Worm (Caenorhabditis elegans) whole organism, L4 larva: ENCODE results near the gene F49C5.3.
A peak's percentile ranks its signal among the peaks of the same experiment; 100 is the strongest.

ENCODE experiments used
- F44E2.7 ChIP-seq: fragments of 200-800 bp; sonication (Bioruptor generic); IDR thresholded peaks from 2 replicates; pipeline ENCODE4 v2.1.2; 2022; ENCODE audit warnings: missing genetic modification characterization, missing compliant biosample characterization
- F49E8.2 ChIP-seq: sonication (generic microtip); optimal IDR thresholded peaks from 2 replicates; lab custom pipeline; 2016; ENCODE audit warnings: missing compliant biosample characterization, mild to moderate bottlenecking, missing genetic modification characterization, borderline replicate concordance
- T20F7.1 ChIP-seq: fragments of 200-800 bp; sonication (Bioruptor generic); optimal IDR thresholded peaks from 2 replicates; lab custom pipeline; 2018; ENCODE audit warnings: mild to moderate bottlenecking, missing genetic modification characterization, missing compliant biosample characterization
- T26A8.4 ChIP-seq: fragments of 200-800 bp; sonication (Bioruptor generic); IDR thresholded peaks from 2 replicates; pipeline ENCODE4 v1.3.6; 2022; ENCODE audit warnings: missing genetic modification characterization, missing compliant biosample characterization
- Y105C5A.15 ChIP-seq: fragments of 200-800 bp; sonication (Bioruptor generic); IDR thresholded peaks from 2 replicates; pipeline ENCODE4 v1.3.6; 2022; ENCODE audit warnings: missing genetic modification characterization, missing compliant biosample characterization
- Y5F2A.4 ChIP-seq: fragments of 200-800 bp; sonication (Bioruptor generic); optimal IDR thresholded peaks from 2 replicates; lab custom pipeline; 2018; ENCODE audit warnings: mild to moderate bottlenecking, missing genetic modification characterization, missing compliant biosample characterization
- Y75B8A.6 ChIP-seq: fragments of 200-800 bp; sonication (Bioruptor generic); IDR thresholded peaks from 2 replicates; pipeline ENCODE4 v1.3.6; 2022; ENCODE audit warnings: missing genetic modification reagents, missing genetic modification characterization, missing compliant biosample characterization
- ZK337.2 ChIP-seq: fragments of 200-800 bp; sonication (Bioruptor generic); IDR thresholded peaks from 2 replicates; pipeline ENCODE4 v1.3.6; 2022; ENCODE audit warnings: missing genetic modification reagents, missing genetic modification characterization, missing compliant biosample characterization
- arid-1 ChIP-seq: fragments of 200-800 bp; sonication (Bioruptor generic); conservative IDR thresholded peaks from 2 replicates; pipeline ENCODE4 v1.3.6; 2022; ENCODE audit warnings: missing genetic modification reagents, missing genetic modification characterization, missing compliant biosample characterization
- attf-4 ChIP-seq: sonication (generic microtip); optimal IDR thresholded peaks from 3 replicates; lab custom pipeline; 2017; ENCODE audit warnings: missing biosample characterization, missing genetic modification characterization
- ceh-44 ChIP-seq: fragments of 200-800 bp; sonication (Bioruptor generic); IDR thresholded peaks from 2 replicates; pipeline ENCODE4 v1.3.6; 2022; ENCODE audit warnings: missing genetic modification reagents, missing genetic modification characterization, missing compliant biosample characterization
- ces-1 ChIP-seq: fragments of 150-350 bp; sonication (generic microtip); optimal IDR thresholded peaks from 4 replicates; lab custom pipeline; 2014; ENCODE audit warnings: missing biosample characterization, missing genetic modification reagents, missing genetic modification characterization
- ctbp-1 ChIP-seq: fragments of 200-800 bp; sonication (Bioruptor generic); IDR thresholded peaks from 2 replicates; pipeline ENCODE4 v1.3.6; 2022; ENCODE audit warnings: missing genetic modification reagents, missing genetic modification characterization, missing compliant biosample characterization
- daf-12 ChIP-seq: fragments of 150-350 bp; optimal IDR thresholded peaks from 2 replicates; lab custom pipeline; 2014; ENCODE audit warnings: missing biosample characterization, missing genetic modification reagents, missing genetic modification characterization
- daf-16 ChIP-seq, 3 experiments: sonication (generic microtip); optimal IDR thresholded peaks; 2 replicates each; lab custom pipeline; 2016 to 2017; ENCODE audit warnings: missing genetic modification characterization in 3 of 3, missing genetic modification reagents in 3 of 3, mild to moderate bottlenecking in 2 of 3, missing compliant biosample characterization in 2 of 3, missing biosample characterization in 1 of 3, moderate library complexity in 1 of 3
- daf-8 ChIP-seq: fragments of 200-800 bp; sonication (Bioruptor generic); IDR thresholded peaks from 2 replicates; pipeline ENCODE4 v1.3.6; 2022; ENCODE audit warnings: missing genetic modification characterization, missing compliant biosample characterization
- dmd-8 ChIP-seq: fragments of 200-800 bp; sonication (Bioruptor generic); IDR thresholded peaks from 2 replicates; pipeline ENCODE4 v1.3.6; 2022; ENCODE audit warnings: missing genetic modification characterization, missing compliant biosample characterization
- dmd-9 ChIP-seq: fragments of 200-800 bp; sonication (Bioruptor generic); IDR thresholded peaks from 2 replicates; pipeline ENCODE4 v1.3.6; 2022; ENCODE audit warnings: missing genetic modification reagents, missing genetic modification characterization, missing compliant biosample characterization
- duxl-1 ChIP-seq: sonication (generic microtip); optimal IDR thresholded peaks from 2 replicates; lab custom pipeline; 2016; ENCODE audit warnings: mild to moderate bottlenecking, missing genetic modification characterization, moderate library complexity, missing compliant biosample characterization; ENCODE audit not compliant: poor library complexity
- dve-1 ChIP-seq: sonication (generic microtip); optimal IDR thresholded peaks from 2 replicates; lab custom pipeline; 2017; ENCODE audit warnings: antibody characterized with exemption, mild to moderate bottlenecking, missing genetic modification characterization, missing compliant biosample characterization; ENCODE audit not compliant: insufficient read depth
- egl-27 ChIP-seq: sonication (generic microtip); optimal IDR thresholded peaks from 3 replicates; lab custom pipeline; 2017; ENCODE audit warnings: missing biosample characterization, missing genetic modification reagents, missing genetic modification characterization
- fkh-10 ChIP-seq: fragments of 150-350 bp; optimal IDR thresholded peaks from 2 replicates; lab custom pipeline; 2014; ENCODE audit warnings: missing biosample characterization, missing genetic modification reagents, missing genetic modification characterization
- fos-1 ChIP-seq: fragments of 150-350 bp; optimal IDR thresholded peaks from 2 replicates; lab custom pipeline; 2014; ENCODE audit warnings: missing biosample characterization, missing genetic modification characterization
- hif-1 ChIP-seq, 2 experiments: sonication (generic microtip); optimal IDR thresholded peaks; 2 replicates each; lab custom pipeline; 2016 to 2017; ENCODE audit warnings: missing compliant biosample characterization in 2 of 2, missing genetic modification characterization in 2 of 2, missing genetic modification reagents in 2 of 2, missing genotype in 2 of 2, mild to moderate bottlenecking in 1 of 2
- hmg-1.1 ChIP-seq: fragments of 200-800 bp; sonication (Bioruptor generic); IDR thresholded peaks from 2 replicates; pipeline ENCODE4 v1.3.6; 2022; ENCODE audit warnings: missing genetic modification reagents, missing genetic modification characterization, missing compliant biosample characterization
- lim-7 ChIP-seq: fragments of 200-800 bp; sonication (Bioruptor generic); IDR thresholded peaks from 2 replicates; pipeline ENCODE4 v1.3.6; 2022; ENCODE audit warnings: missing genetic modification characterization, missing compliant biosample characterization
- lin-1 ChIP-seq: fragments of 200-800 bp; sonication (Bioruptor generic); IDR thresholded peaks from 2 replicates; pipeline ENCODE4 v1.3.6; 2022; ENCODE audit warnings: missing genetic modification reagents, missing genetic modification characterization, missing compliant biosample characterization
- lin-39 ChIP-seq: fragments of 150-350 bp; optimal IDR thresholded peaks from 2 replicates; lab custom pipeline; 2014; ENCODE audit warnings: missing biosample characterization, missing genetic modification reagents, missing genetic modification characterization
- lir-3 ChIP-seq: sonication (generic microtip); optimal IDR thresholded peaks from 2 replicates; lab custom pipeline; 2016; ENCODE audit warnings: mild to moderate bottlenecking, missing genetic modification characterization, missing compliant biosample characterization
- mdl-1 ChIP-seq, 2 experiments: fragments of 150-350 bp in 1 of 2; sonication (generic microtip) in 1 of 2; optimal IDR thresholded peaks; 2 replicates each; lab custom pipeline; 2014 to 2017; ENCODE audit warnings: missing biosample characterization in 2 of 2, missing genetic modification characterization in 2 of 2
- nhr-102 ChIP-seq: sonication (generic microtip); optimal IDR thresholded peaks from 2 replicates; lab custom pipeline; 2016; ENCODE audit warnings: mild to moderate bottlenecking, missing genetic modification characterization, moderate library complexity, missing compliant biosample characterization
- nhr-11 ChIP-seq: fragments of 150-350 bp; optimal IDR thresholded peaks from 2 replicates; lab custom pipeline; 2014; ENCODE audit warnings: missing biosample characterization, missing genetic modification characterization
- nhr-237 ChIP-seq: sonication (generic microtip); optimal IDR thresholded peaks from 2 replicates; lab custom pipeline; 2017; ENCODE audit warnings: missing biosample characterization, missing genetic modification characterization
- nhr-28 ChIP-seq: fragments of 150-350 bp; optimal IDR thresholded peaks from 2 replicates; lab custom pipeline; 2014; ENCODE audit warnings: missing biosample characterization, missing genetic modification characterization
- nhr-42 ChIP-seq: fragments of 200-800 bp; sonication (Bioruptor generic); IDR thresholded peaks from 2 replicates; pipeline ENCODE4 v1.3.6; 2022; ENCODE audit warnings: missing genetic modification characterization, missing compliant biosample characterization
- nhr-6 ChIP-seq: fragments of 150-350 bp; optimal IDR thresholded peaks from 2 replicates; lab custom pipeline; 2014; ENCODE audit warnings: missing biosample characterization, missing genetic modification characterization
- nhr-76 ChIP-seq: fragments of 150-350 bp; optimal IDR thresholded peaks from 2 replicates; lab custom pipeline; 2014; ENCODE audit warnings: missing biosample characterization, missing genetic modification characterization
- php-3 ChIP-seq: fragments of 200-800 bp; sonication (Bioruptor generic); IDR thresholded peaks from 2 replicates; pipeline ENCODE4 v1.3.6; 2022; ENCODE audit warnings: missing genetic modification reagents, missing genetic modification characterization, missing compliant biosample characterization
- pqm-1 ChIP-seq: sonication (generic microtip); optimal IDR thresholded peaks from 2 replicates; lab custom pipeline; 2017; ENCODE audit warnings: missing biosample characterization, missing genetic modification characterization
- saeg-2 ChIP-seq: fragments of 200-800 bp; sonication (Bioruptor generic); IDR thresholded peaks from 2 replicates; pipeline ENCODE4 v1.3.6; 2022; ENCODE audit warnings: missing genetic modification reagents, missing genetic modification characterization, missing compliant biosample characterization
- snpc-4 ChIP-seq: fragments of 150-350 bp; optimal IDR thresholded peaks from 2 replicates; lab custom pipeline; 2014; ENCODE audit warnings: missing biosample characterization, missing genetic modification characterization
- spr-1 ChIP-seq: sonication (generic microtip); optimal IDR thresholded peaks from 2 replicates; lab custom pipeline; 2016; ENCODE audit warnings: mild to moderate bottlenecking, missing genetic modification characterization, missing compliant biosample characterization
- spr-3 ChIP-seq: fragments of 200-800 bp; sonication (Bioruptor generic); optimal IDR thresholded peaks from 2 replicates; lab custom pipeline; 2018; ENCODE audit warnings: mild to moderate bottlenecking, missing genetic modification characterization, missing compliant biosample characterization
- tra-1 ChIP-seq: fragments of 200-800 bp; sonication (Bioruptor generic); IDR thresholded peaks from 2 replicates; pipeline ENCODE4 v1.3.6; 2022; ENCODE audit warnings: missing genetic modification reagents, missing genetic modification characterization, missing compliant biosample characterization
- unc-130 ChIP-seq: sonication (generic microtip); optimal IDR thresholded peaks from 2 replicates; lab custom pipeline; 2016; ENCODE audit warnings: missing genetic modification reagents, missing genetic modification characterization, missing compliant biosample characterization
- unc-62 ChIP-seq, 3 experiments: fragments of 150-350 bp in 1 of 3; sonication (generic microtip); optimal IDR thresholded peaks in 2 of 3; peaks in 1 of 3; 1 replicate in 1 of 3; 2 replicates in 2 of 3; lab custom pipeline; 2014 to 2017; ENCODE audit warnings: missing biosample characterization in 3 of 3, missing genetic modification characterization in 3 of 3, missing genetic modification reagents in 3 of 3, missing genotype in 1 of 3
- zag-1 ChIP-seq: fragments of 150-350 bp; optimal IDR thresholded peaks from 2 replicates; lab custom pipeline; 2014; ENCODE audit warnings: missing biosample characterization, missing genetic modification characterization
- zip-2 ChIP-seq: fragments of 150-350 bp; optimal IDR thresholded peaks from 2 replicates; lab custom pipeline; 2014; ENCODE audit warnings: missing biosample characterization, missing genetic modification characterization
- ztf-7 ChIP-seq: fragments of 150-350 bp; optimal IDR thresholded peaks from 2 replicates; lab custom pipeline; 2014; ENCODE audit warnings: missing biosample characterization, missing genetic modification characterization

F49C5.3 gene

ce11 chrII:12494556-12495131, 41.7 kb upstream of the F49C5.3 start, which contains the start of gene col-85 (continued):
- TF ChIP-seq fkh-10 (GFP tag; lab: Kevin White, UChicago) = peak; percentile 30
- TF ChIP-seq Y75B8A.6 = peak; percentile 73; the same call in 1 of the 2 replicates
- no peak for TF ChIP-seq lin-39 (tag; lab: Kevin White, UChicago)
- TF ChIP-seq duxl-1 (tag; lab: Kevin White, UChicago) = peak; percentile 82
- TF ChIP-seq nhr-237 (tag; lab: Kevin White, UChicago) = no peak
- TF ChIP-seq daf-16 (GFP tag; optimal IDR thresholded peaks at IDR 0.05; lab: Kevin White, UChicago) = peak; percentile 14 to 86
- TF ChIP-seq daf-16 (tag; optimal IDR thresholded peaks at IDR 0.05; lab: Kevin White, UChicago) = peak; percentile 57
- TF ChIP-seq snpc-4 = peak; percentile 71
- TF ChIP-seq unc-130 = peak; percentile 63
- peak in 1 of 2 experiments; percentile 79 for TF ChIP-seq unc-62 (GFP tag; optimal IDR thresholded peaks at IDR 0.05 in 1 of 2; lab: Kevin White, UChicago)
- TF ChIP-seq unc-62 (tag; optimal IDR thresholded peaks at IDR 0.05; lab: Kevin White, UChicago) = no peak
- TF ChIP-seq mdl-1 (tag; optimal IDR thresholded peaks at IDR 0.05; lab: Kevin White, UChicago) = peak in 1 of 2 experiments; percentile 59
- TF ChIP-seq attf-4 (tag; lab: Kevin White, UChicago) = no peak
- peak; percentile 48 for TF ChIP-seq nhr-6 (tag; lab: Kevin White, UChicago)
- TF ChIP-seq hif-1 (tag; optimal IDR thresholded peaks at IDR 0.05; lab: Kevin White, UChicago) = peak; percentile 5 to 68
- TF ChIP-seq nhr-42 (GFP tag; lab: Robert Waterston, UW) = peak; percentile 78; the same call in 1 of the 2 replicates
- TF ChIP-seq zip-2 (tag; lab: Kevin White, UChicago) = peak; percentile 60
- peak; percentile 56 for TF ChIP-seq nhr-11
- peak; percentile 75 for TF ChIP-seq nhr-102 (tag; lab: Kevin White, UChicago)
- peak; percentile 81 for TF ChIP-seq spr-3
- peak; percentile 92 for TF ChIP-seq ceh-44 (GFP tag; lab: Robert Waterston, UW)
- peak; percentile 62 for TF ChIP-seq lir-3 (tag; lab: Kevin White, UChicago)
- TF ChIP-seq tra-1 (GFP tag; lab: Robert Waterston, UW) = peak; percentile 94
- no peak for TF ChIP-seq pqm-1 (tag; lab: Kevin White, UChicago)
- peak; percentile 49 for TF ChIP-seq F49E8.2
- peak; percentile 93 for TF ChIP-seq ZK337.2 (GFP tag; lab: Robert Waterston, UW)
- TF ChIP-seq fos-1 = no peak
- peak; percentile 71 for TF ChIP-seq ztf-7
- TF ChIP-seq T20F7.1 = no peak
- TF ChIP-seq ces-1 (GFP tag; lab: Kevin White, UChicago) = no peak
- TF ChIP-seq F44E2.7 = peak; percentile 80; the same call in 1 of the 2 replicates
- TF ChIP-seq arid-1 (GFP tag; lab: Robert Waterston, UW) = peak; percentile 91
- TF ChIP-seq dve-1 (tag; lab: Kevin White, UChicago) = no peak
- peak; percentile 87 for TF ChIP-seq dmd-9 (GFP tag; lab: Robert Waterston, UW)
- TF ChIP-seq T26A8.4 (GFP tag; lab: Robert Waterston, UW) = peak; percentile 92
- TF ChIP-seq daf-8 = 0 out of 2 replicates have a peak, but pooled peaks have one; percentile 71
- peak; percentile 98 for TF ChIP-seq lim-7
- TF ChIP-seq lin-1 (GFP tag; lab: Robert Waterston, UW) = peak; percentile 89
- TF ChIP-seq dmd-8 (GFP tag; lab: Robert Waterston, UW) = peak; percentile 95
- TF ChIP-seq zag-1 (tag; lab: Kevin White, UChicago) = no peak
- TF ChIP-seq hmg-1.1 (GFP tag; lab: Robert Waterston, UW) = peak; percentile 98
- TF ChIP-seq Y105C5A.15 = peak; percentile 90; the same call in 1 of the 2 replicates
- TF ChIP-seq nhr-28 (tag; lab: Kevin White, UChicago) = peak; percentile 48
- peak; percentile 79 for TF ChIP-seq spr-1 (tag; lab: Kevin White, UChicago)
- TF ChIP-seq egl-27 (tag; lab: Kevin White, UChicago) = no peak
- TF ChIP-seq ctbp-1 = peak; percentile 91
- peak; percentile 79 for TF ChIP-seq Y5F2A.4 (GFP tag; lab: Kevin White, UChicago)
- no peak for TF ChIP-seq daf-12 (tag; lab: Kevin White, UChicago)
- peak; percentile 84 for TF ChIP-seq php-3 (GFP tag; lab: Robert Waterston, UW)
- TF ChIP-seq saeg-2 = peak; percentile 57; the same call in 1 of the 2 replicates
- TF ChIP-seq nhr-76 (tag; lab: Kevin White, UChicago) = no peak
